Worm (Caenorhabditis elegans) whole organism, L4 larva: ENCODE measurements around the gene fbxa-181.

ENCODE experiments used
- D1046.2 ChIP-seq: fragments of 200-800 bp; sonication (Bioruptor generic); IDR thresholded peaks from 2 replicates; pipeline ENCODE4 v1.3.6; 2022; ENCODE audit warnings: missing genetic modification characterization, missing compliant biosample characterization
- F10B5.3 ChIP-seq: sonication (generic microtip); optimal IDR thresholded peaks from 2 replicates; lab custom pipeline; 2016; ENCODE audit warnings: mild to moderate bottlenecking, missing genetic modification characterization, missing compliant biosample characterization
- F37D6.2 ChIP-seq: sonication (generic microtip); optimal IDR thresholded peaks from 2 replicates; lab custom pipeline; 2016; ENCODE audit warnings: mild to moderate bottlenecking, missing genetic modification characterization, missing compliant biosample characterization
- R02D3.7 ChIP-seq: fragments of 150-350 bp; sonication (generic microtip); optimal IDR thresholded peaks from 3 replicates; lab custom pipeline; 2014; ENCODE audit warnings: missing biosample characterization, missing genetic modification characterization
- T26A8.4 ChIP-seq: fragments of 200-800 bp; sonication (Bioruptor generic); IDR thresholded peaks from 2 replicates; pipeline ENCODE4 v1.3.6; 2022; ENCODE audit warnings: missing genetic modification characterization, missing compliant biosample characterization
- Y105C5A.15 ChIP-seq: fragments of 200-800 bp; sonication (Bioruptor generic); IDR thresholded peaks from 2 replicates; pipeline ENCODE4 v1.3.6; 2022; ENCODE audit warnings: missing genetic modification characterization, missing compliant biosample characterization
- Y75B8A.6 ChIP-seq: fragments of 200-800 bp; sonication (Bioruptor generic); IDR thresholded peaks from 2 replicates; pipeline ENCODE4 v1.3.6; 2022; ENCODE audit warnings: missing genetic modification reagents, missing genetic modification characterization, missing compliant biosample characterization
- ZK337.2 ChIP-seq: fragments of 200-800 bp; sonication (Bioruptor generic); IDR thresholded peaks from 2 replicates; pipeline ENCODE4 v1.3.6; 2022; ENCODE audit warnings: missing genetic modification reagents, missing genetic modification characterization, missing compliant biosample characterization
- aha-1 ChIP-seq: fragments of 150-350 bp; peaks from one replicate; lab custom pipeline; 2014; ENCODE audit warnings: missing biosample characterization, missing genetic modification characterization
- arid-1 ChIP-seq: fragments of 200-800 bp; sonication (Bioruptor generic); conservative IDR thresholded peaks from 2 replicates; pipeline ENCODE4 v1.3.6; 2022; ENCODE audit warnings: missing genetic modification reagents, missing genetic modification characterization, missing compliant biosample characterization
- ceh-20 ChIP-seq: fragments of 200-800 bp; sonication (Bioruptor generic); IDR thresholded peaks from 2 replicates; pipeline ENCODE4 v1.3.6; 2022; ENCODE audit warnings: missing genetic modification reagents, missing genetic modification characterization, missing compliant biosample characterization
- ceh-82 ChIP-seq: sonication (generic microtip); optimal IDR thresholded peaks from 2 replicates; lab custom pipeline; 2017; ENCODE audit warnings: missing biosample characterization, missing genetic modification characterization
- ces-1 ChIP-seq: fragments of 150-350 bp; sonication (generic microtip); optimal IDR thresholded peaks from 4 replicates; lab custom pipeline; 2014; ENCODE audit warnings: missing biosample characterization, missing genetic modification reagents, missing genetic modification characterization
- ctbp-1 ChIP-seq: fragments of 200-800 bp; sonication (Bioruptor generic); IDR thresholded peaks from 2 replicates; pipeline ENCODE4 v1.3.6; 2022; ENCODE audit warnings: missing genetic modification reagents, missing genetic modification characterization, missing compliant biosample characterization
- daf-16 ChIP-seq, 3 experiments: sonication (generic microtip); optimal IDR thresholded peaks; 2 replicates each; lab custom pipeline; 2016 to 2017; ENCODE audit warnings: missing genetic modification characterization in 3 of 3, missing genetic modification reagents in 3 of 3, mild to moderate bottlenecking in 2 of 3, missing compliant biosample characterization in 2 of 3, missing biosample characterization in 1 of 3, moderate library complexity in 1 of 3
- dmd-6 ChIP-seq: fragments of 200-800 bp; sonication (Bioruptor generic); IDR thresholded peaks from 2 replicates; pipeline ENCODE4 v1.3.6; 2022; ENCODE audit warnings: missing genetic modification reagents, missing genetic modification characterization, missing compliant biosample characterization
- dpl-1 ChIP-seq: fragments of 150-350 bp; optimal IDR thresholded peaks from 2 replicates; lab custom pipeline; 2014; ENCODE audit warnings: missing biosample characterization, missing genetic modification reagents, missing genetic modification characterization
- dve-1 ChIP-seq: sonication (generic microtip); optimal IDR thresholded peaks from 2 replicates; lab custom pipeline; 2017; ENCODE audit warnings: antibody characterized with exemption, mild to moderate bottlenecking, missing genetic modification characterization, missing compliant biosample characterization; ENCODE audit not compliant: insufficient read depth
- egl-43 ChIP-seq: fragments of 200-800 bp; sonication (Bioruptor generic); IDR thresholded peaks from 2 replicates; pipeline ENCODE4 v1.3.6; 2022; ENCODE audit warnings: missing genetic modification reagents, missing genetic modification characterization, missing compliant biosample characterization
- gei-8 ChIP-seq: fragments of 200-800 bp; sonication (Bioruptor generic); optimal IDR thresholded peaks from 2 replicates; lab custom pipeline; 2018; ENCODE audit warnings: mild to moderate bottlenecking, missing genetic modification characterization, missing compliant biosample characterization
- hlh-11 ChIP-seq: fragments of 200-800 bp; sonication (Bioruptor generic); optimal IDR thresholded peaks from 2 replicates; lab custom pipeline; 2018; ENCODE audit warnings: mild to moderate bottlenecking, missing genetic modification characterization, missing compliant biosample characterization
- jun-1 ChIP-seq: fragments of 150-350 bp; optimal IDR thresholded peaks from 2 replicates; lab custom pipeline; 2014; ENCODE audit warnings: missing biosample characterization, missing genetic modification reagents, missing genetic modification characterization
- lim-7 ChIP-seq: fragments of 200-800 bp; sonication (Bioruptor generic); IDR thresholded peaks from 2 replicates; pipeline ENCODE4 v1.3.6; 2022; ENCODE audit warnings: missing genetic modification characterization, missing compliant biosample characterization
- lin-29 ChIP-seq: fragments of 200-800 bp; sonication (Bioruptor generic); IDR thresholded peaks from 2 replicates; pipeline ENCODE4 v1.3.6; 2022; ENCODE audit warnings: missing genetic modification reagents, missing genetic modification characterization, missing compliant biosample characterization
- lin-39 ChIP-seq: fragments of 150-350 bp; optimal IDR thresholded peaks from 2 replicates; lab custom pipeline; 2014; ENCODE audit warnings: missing biosample characterization, missing genetic modification reagents, missing genetic modification characterization
- lsy-2 ChIP-seq, 2 experiments: fragments of 150-350 bp in 1 of 2; sonication (generic microtip) in 1 of 2; optimal IDR thresholded peaks; 2 replicates each; lab custom pipeline; 2014 to 2017; ENCODE audit warnings: missing biosample characterization in 2 of 2, missing genetic modification characterization in 2 of 2
- mdl-1 ChIP-seq, 2 experiments: fragments of 150-350 bp in 1 of 2; sonication (generic microtip) in 1 of 2; optimal IDR thresholded peaks; 2 replicates each; lab custom pipeline; 2014 to 2017; ENCODE audit warnings: missing biosample characterization in 2 of 2, missing genetic modification characterization in 2 of 2
- mep-1 ChIP-seq: fragments of 150-350 bp; sonication (generic microtip); optimal IDR thresholded peaks from 3 replicates; lab custom pipeline; 2014; ENCODE audit warnings: missing biosample characterization, missing genetic modification characterization
- mxl-2 ChIP-seq: fragments of 200-800 bp; sonication (Bioruptor generic); conservative IDR thresholded peaks from 2 replicates; pipeline ENCODE4 v1.3.6; 2022; ENCODE audit warnings: missing genetic modification reagents, missing genetic modification characterization, missing compliant biosample characterization
- nhr-102 ChIP-seq: sonication (generic microtip); optimal IDR thresholded peaks from 2 replicates; lab custom pipeline; 2016; ENCODE audit warnings: mild to moderate bottlenecking, missing genetic modification characterization, moderate library complexity, missing compliant biosample characterization
- nhr-111 ChIP-seq: fragments of 200-800 bp; sonication (Bioruptor generic); optimal IDR thresholded peaks from 2 replicates; lab custom pipeline; 2018; ENCODE audit warnings: mild to moderate bottlenecking, missing genetic modification characterization, missing compliant biosample characterization
- nhr-25 ChIP-seq: sonication (generic microtip); optimal IDR thresholded peaks from 2 replicates; lab custom pipeline; 2017; ENCODE audit warnings: missing genetic modification characterization, mild to moderate bottlenecking, missing compliant biosample characterization, antibody characterized with exemption, moderate library complexity, borderline replicate concordance; ENCODE audit not compliant: insufficient read depth
- nhr-28 ChIP-seq: fragments of 150-350 bp; optimal IDR thresholded peaks from 2 replicates; lab custom pipeline; 2014; ENCODE audit warnings: missing biosample characterization, missing genetic modification characterization
- nhr-42 ChIP-seq: fragments of 200-800 bp; sonication (Bioruptor generic); IDR thresholded peaks from 2 replicates; pipeline ENCODE4 v1.3.6; 2022; ENCODE audit warnings: missing genetic modification characterization, missing compliant biosample characterization
- nhr-6 ChIP-seq: fragments of 150-350 bp; optimal IDR thresholded peaks from 2 replicates; lab custom pipeline; 2014; ENCODE audit warnings: missing biosample characterization, missing genetic modification characterization
- nhr-76 ChIP-seq: fragments of 150-350 bp; optimal IDR thresholded peaks from 2 replicates; lab custom pipeline; 2014; ENCODE audit warnings: missing biosample characterization, missing genetic modification characterization
- nhr-77 ChIP-seq: fragments of 150-350 bp; optimal IDR thresholded peaks from 2 replicates; lab custom pipeline; 2014; ENCODE audit warnings: missing biosample characterization, missing genetic modification characterization
- pqm-1 ChIP-seq: sonication (generic microtip); optimal IDR thresholded peaks from 2 replicates; lab custom pipeline; 2017; ENCODE audit warnings: missing biosample characterization, missing genetic modification characterization
- rbr-2 ChIP-seq: sonication (generic microtip); optimal IDR thresholded peaks from 2 replicates; lab custom pipeline; 2016; ENCODE audit warnings: missing genotype, missing genetic modification characterization, missing compliant biosample characterization
- set-16 ChIP-seq: fragments of 200-800 bp; sonication (Bioruptor generic); IDR thresholded peaks from 2 replicates; pipeline ENCODE4 v1.3.6; 2022; ENCODE audit warnings: missing genetic modification reagents, missing genetic modification characterization, missing compliant biosample characterization
- snpc-1.2 ChIP-seq: fragments of 200-800 bp; sonication (Bioruptor generic); IDR thresholded peaks from 2 replicates; pipeline ENCODE4 v1.3.6; 2022; ENCODE audit warnings: missing genetic modification reagents, missing genetic modification characterization, missing compliant biosample characterization
- tag-97 ChIP-seq: fragments of 200-800 bp; sonication (Bioruptor generic); IDR thresholded peaks from 2 replicates; pipeline ENCODE4 v1.3.6; 2022; ENCODE audit warnings: missing genetic modification characterization, missing compliant biosample characterization
- tra-1 ChIP-seq: fragments of 200-800 bp; sonication (Bioruptor generic); IDR thresholded peaks from 2 replicates; pipeline ENCODE4 v1.3.6; 2022; ENCODE audit warnings: missing genetic modification reagents, missing genetic modification characterization, missing compliant biosample characterization
- unc-130 ChIP-seq: sonication (generic microtip); optimal IDR thresholded peaks from 2 replicates; lab custom pipeline; 2016; ENCODE audit warnings: missing genetic modification reagents, missing genetic modification characterization, missing compliant biosample characterization
- unc-39 ChIP-seq: sonication (generic microtip); optimal IDR thresholded peaks from 2 replicates; lab custom pipeline; 2017; ENCODE audit warnings: missing biosample characterization, missing genetic modification characterization
- zag-1 ChIP-seq: fragments of 150-350 bp; optimal IDR thresholded peaks from 2 replicates; lab custom pipeline; 2014; ENCODE audit warnings: missing biosample characterization, missing genetic modification characterization
- zip-11 ChIP-seq: fragments of 200-800 bp; sonication (Bioruptor generic); IDR thresholded peaks from 2 replicates; pipeline ENCODE4 v1.3.6; 2022; ENCODE audit warnings: missing genetic modification characterization, missing compliant biosample characterization
- zip-2 ChIP-seq: fragments of 150-350 bp; optimal IDR thresholded peaks from 2 replicates; lab custom pipeline; 2014; ENCODE audit warnings: missing biosample characterization, missing genetic modification characterization
- ztf-7 ChIP-seq: fragments of 150-350 bp; optimal IDR thresholded peaks from 2 replicates; lab custom pipeline; 2014; ENCODE audit warnings: missing biosample characterization, missing genetic modification characterization

The fbxa-181 gene

DNA sequence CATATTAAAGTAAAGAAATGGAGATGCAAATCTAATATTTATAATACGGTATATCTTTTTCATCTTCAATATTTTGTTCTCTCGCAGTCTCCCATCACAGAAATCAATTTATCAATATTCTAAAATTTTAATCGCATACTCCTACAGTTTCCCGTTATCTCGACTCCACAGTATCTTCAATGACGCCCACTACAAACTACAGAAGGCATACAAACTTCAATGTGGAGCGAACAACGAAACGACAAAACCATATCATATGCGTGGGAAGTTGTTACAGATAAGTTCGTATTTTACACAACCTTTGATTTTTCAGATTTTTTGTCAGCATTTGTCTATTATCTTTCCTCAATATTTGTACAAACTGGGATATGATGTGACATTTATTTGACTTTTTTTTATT lies 14.2 kb downstream of the fbxa-181 start (continued):
- TF ChIP-seq tag-97 (GFP tag; lab: Robert Waterston, UW) (no peak), daf-16 (GFP tag; optimal IDR thresholded peaks at IDR 0.05; lab: Kevin White, UChicago) (no peak), daf-16 (tag; optimal IDR thresholded peaks at IDR 0.05; lab: Kevin White, UChicago) (peak; percentile 67), lim-7 (GFP tag; lab: Robert Waterston, UW) (no peak), egl-43 (GFP tag; lab: Robert Waterston, UW) (no peak), D1046.2 (GFP tag; lab: Robert Waterston, UW) (no peak), nhr-102 (tag; lab: Kevin White, UChicago) (peak; percentile 0), ztf-7 (no peak), ZK337.2 (GFP tag; lab: Robert Waterston, UW) (no peak), tra-1 (no peak), gei-8 (GFP tag; lab: Kevin White, UChicago) (no peak), F37D6.2 (tag; lab: Kevin White, UChicago) (no peak), F10B5.3 (no peak), jun-1 (no peak), hlh-11 (tag; lab: Kevin White, UChicago) (peak; percentile 30), mdl-1 (tag; optimal IDR thresholded peaks at IDR 0.05; lab: Kevin White, UChicago) (no peak), ceh-20 (no peak), mep-1 (no peak), unc-39 (tag; lab: Kevin White, UChicago) (no peak), zag-1 (tag; lab: Kevin White, UChicago) (no peak), lsy-2 (tag; optimal IDR thresholded peaks at IDR 0.05; lab: Kevin White, UChicago) (no peak), nhr-111 (GFP tag; lab: Kevin White, UChicago) (no peak), pqm-1 (tag; lab: Kevin White, UChicago) (peak; percentile 72), Y105C5A.15 (no peak), zip-11 (GFP tag; lab: Robert Waterston, UW) (no peak), dmd-6 (GFP tag; lab: Robert Waterston, UW) (peak; percentile 38; the same call in 1 of the 2 replicates)

DNA sequence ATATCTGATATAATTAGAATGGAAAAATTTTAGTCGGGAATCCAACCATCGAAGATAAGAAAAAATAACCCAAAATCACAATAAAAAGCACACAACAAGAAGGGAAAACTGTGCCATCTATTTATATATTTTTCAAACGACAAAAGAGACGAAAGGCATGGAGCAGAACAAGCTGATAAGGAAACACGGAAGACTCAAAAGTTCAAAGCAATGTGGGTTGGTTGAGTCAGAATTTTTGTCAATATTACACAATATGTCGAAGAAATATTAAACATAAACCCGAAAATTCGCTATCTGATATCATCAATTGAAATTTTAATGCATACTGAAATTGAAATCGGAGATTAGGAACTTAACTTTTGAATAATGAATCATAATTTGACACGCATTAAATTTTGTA lies 19.2 kb downstream of the fbxa-181 start, which contains the start of gene F35E12.9:
TSS of gene F35E12.9 (minus strand) at position 227 of the 400 bp plus-strand sequence.
- TF ChIP-seq nhr-102 (tag; lab: Kevin White, UChicago) (peak; percentile 24), egl-43 (GFP tag; lab: Robert Waterston, UW) (no peak), aha-1 (peak; percentile 85), unc-130 (GFP tag; lab: Kevin White, UChicago) (no peak), mxl-2 (GFP tag; lab: Robert Waterston, UW) (no peak), nhr-28 (tag; lab: Kevin White, UChicago) (peak; percentile 83), nhr-77 (tag; lab: Kevin White, UChicago) (peak; percentile 35), lim-7 (GFP tag; lab: Robert Waterston, UW) (no peak), nhr-25 (tag; lab: Kevin White, UChicago) (no peak), dpl-1 (GFP tag; lab: Kevin White, UChicago) (no peak), lin-29 (GFP tag; lab: Robert Waterston, UW) (no peak), ctbp-1 (GFP tag; lab: Robert Waterston, UW) (no peak), jun-1 (no peak), nhr-111 (GFP tag; lab: Kevin White, UChicago) (no peak), T26A8.4 (GFP tag; lab: Robert Waterston, UW) (no peak), arid-1 (GFP tag; lab: Robert Waterston, UW) (no peak), Y75B8A.6 (GFP tag; lab: Robert Waterston, UW) (no peak), ZK337.2 (GFP tag; lab: Robert Waterston, UW) (no peak), nhr-42 (GFP tag; lab: Robert Waterston, UW) (no peak), zag-1 (tag; lab: Kevin White, UChicago) (no peak), ceh-82 (tag; lab: Kevin White, UChicago) (no peak), daf-16 (GFP tag; optimal IDR thresholded peaks at IDR 0.05; lab: Kevin White, UChicago) (no peak), daf-16 (tag; optimal IDR thresholded peaks at IDR 0.05; lab: Kevin White, UChicago) (peak; percentile 85), ces-1 (GFP tag; lab: Kevin White, UChicago) (no peak), nhr-76 (tag; lab: Kevin White, UChicago) (no peak), dmd-6 (GFP tag; lab: Robert Waterston, UW) (peak; percentile 81), nhr-6 (tag; lab: Kevin White, UChicago) (peak; percentile 45), snpc-1.2 (GFP tag; lab: Robert Waterston, UW) (no peak), pqm-1 (tag; lab: Kevin White, UChicago) (peak; percentile 98), set-16 (GFP tag; lab: Robert Waterston, UW) (no peak), zip-2 (peak; percentile 16), dve-1 (tag; lab: Kevin White, UChicago) (peak; percentile 87), rbr-2 (tag; lab: Kevin White, UChicago) (no peak), mep-1 (peak; percentile 23), lin-39 (tag; lab: Kevin White, UChicago) (no peak), R02D3.7 (tag; lab: Kevin White, UChicago) (no peak)
